Worm (Caenorhabditis elegans): ENCODE measurements around the gene R13H9.6.

ce11 chrIV:5076607-5077006 lies 8.2 kb upstream of the R13H9.6 start:
- TF ChIP-seq egl-27 (tag; optimal IDR thresholded peaks at IDR 0.05), result no peak
- TF ChIP-seq unc-39 (tag; optimal IDR thresholded peaks at IDR 0.05), result no peak
- TF ChIP-seq ztf-11 (tag; optimal IDR thresholded peaks at IDR 0.05), result no peak
- no peak for TF ChIP-seq fos-1 (tag; optimal IDR thresholded peaks at IDR 0.05)
- no peak for TF ChIP-seq blmp-1 (tag; optimal IDR thresholded peaks at IDR 0.05; ENCODE audit: insufficient read depth)
- no peak for TF ChIP-seq nhr-25 (tag; optimal IDR thresholded peaks at IDR 0.05)
- TF ChIP-seq ama-1 (optimal IDR thresholded peaks at IDR 0.05), result no peak
- no peak for TF ChIP-seq ceh-82 (tag; optimal IDR thresholded peaks at IDR 0.05)
- TF ChIP-seq nhr-77 (tag; optimal IDR thresholded peaks at IDR 0.05), result no peak
- TF ChIP-seq ceh-16 (tag; optimal IDR thresholded peaks at IDR 0.05), result no peak
- TF ChIP-seq zag-1 (tag; optimal IDR thresholded peaks at IDR 0.05), result no peak
